Fruit fly (Drosophila melanogaster) whole organism, prepupa: ENCODE measurements around the gene Pp1-13C.

Source experiments
- CG10669 ChIP-seq: fragments of 200-800 bp; sonication (Bioruptor generic); optimal IDR thresholded peaks from 3 replicates; lab custom pipeline; 2018; ENCODE audit warnings: missing biosample characterization, mild to moderate bottlenecking, missing genetic modification characterization, moderate library complexity
- CG11294 ChIP-seq: fragments of 200-800 bp; sonication (Bioruptor generic); IDR thresholded peaks from 2 replicates; pipeline ENCODE4 v1.3.6; 2022; ENCODE audit warnings: missing biosample characterization, missing genetic modification characterization
- CG15336 ChIP-seq: fragments of 200-800 bp; sonication (Bioruptor generic); IDR thresholded peaks from 2 replicates; pipeline ENCODE4 v1.3.6; 2022; ENCODE audit warnings: missing biosample characterization, missing genetic modification characterization
- CG16779 ChIP-seq: fragments of 200-800 bp; sonication (Bioruptor generic); optimal IDR thresholded peaks from 3 replicates; lab custom pipeline; 2017; ENCODE audit warnings: missing biosample characterization, mild to moderate bottlenecking, missing genetic modification characterization
- CG6163 ChIP-seq: fragments of 200-800 bp; sonication (Bioruptor generic); IDR thresholded peaks from 3 replicates; pipeline ENCODE4 v1.3.6; 2022; ENCODE audit warnings: missing biosample characterization, missing genetic modification characterization
- CG6792 ChIP-seq: fragments of 200-800 bp; sonication (Bioruptor generic); optimal IDR thresholded peaks from 3 replicates; lab custom pipeline; 2016; ENCODE audit warnings: missing biosample characterization, missing genetic modification characterization
- CG7368 ChIP-seq: fragments of 200-800 bp; sonication (Bioruptor generic); optimal IDR thresholded peaks from 3 replicates; lab custom pipeline; 2016; ENCODE audit warnings: missing biosample characterization, missing genetic modification characterization
- CG9139 ChIP-seq: fragments of 200-800 bp; sonication (Bioruptor generic); optimal IDR thresholded peaks from 3 replicates; lab custom pipeline; 2017; ENCODE audit warnings: missing biosample characterization, mild to moderate bottlenecking, missing genetic modification characterization
- Hr39 ChIP-seq: fragments of 200-800 bp; sonication (Bioruptor generic); optimal IDR thresholded peaks from 2 replicates; lab custom pipeline; 2016; ENCODE audit warnings: missing biosample characterization, missing genetic modification characterization
- acj6 ChIP-seq: fragments of 200-800 bp; sonication (Bioruptor generic); optimal IDR thresholded peaks from 3 replicates; lab custom pipeline; 2016; ENCODE audit warnings: missing biosample characterization, missing genetic modification characterization
- cyc ChIP-seq: fragments of 200-800 bp; sonication (Bioruptor generic); optimal IDR thresholded peaks from 3 replicates; lab custom pipeline; 2016; ENCODE audit warnings: missing biosample characterization, missing genetic modification characterization
- dsx ChIP-seq: fragments of 200-800 bp; optimal IDR thresholded peaks from 3 replicates; lab custom pipeline; 2019; ENCODE audit warnings: missing biosample characterization, mild to moderate bottlenecking, missing genetic modification characterization, moderate library complexity; ENCODE audit not compliant: poor library complexity, severe bottlenecking
- pdm3 ChIP-seq: fragments of 200-800 bp; sonication (Bioruptor generic); optimal IDR thresholded peaks from 3 replicates; lab custom pipeline; 2016; ENCODE audit warnings: missing biosample characterization, missing genetic modification characterization

dm6 chrX:15320522-15320921 lies 40.3 kb downstream of the Pp1-13C start:
- TF ChIP-seq CG10669 (GFP tag; lab: Kevin White, UChicago) (peak; percentile 24), CG16779 (peak; percentile 45), Hr39 (GFP tag; lab: Kevin White, UChicago) (no peak), CG6792 (GFP tag; lab: Kevin White, UChicago) (peak; percentile 5), CG11294 (GFP tag; lab: Robert Waterston, UW) (no peak), cyc (GFP tag; lab: Kevin White, UChicago) (no peak), dsx (GFP tag; lab: Kevin White, UChicago) (peak; percentile 17), acj6 (GFP tag; lab: Kevin White, UChicago) (peak; percentile 4), CG7368 (GFP tag; lab: Kevin White, UChicago) (no peak), CG6163 (GFP tag; lab: Robert Waterston, UW) (peak; percentile 66; the same call in 2 of the 3 replicates), CG15336 (GFP tag; lab: Robert Waterston, UW) (peak; percentile 57), pdm3 (peak; percentile 39), CG9139 (peak; percentile 55)
